Fruit fly (Drosophila melanogaster): ENCODE measurements around the gene cocoon.

The cocoon gene

DNA sequence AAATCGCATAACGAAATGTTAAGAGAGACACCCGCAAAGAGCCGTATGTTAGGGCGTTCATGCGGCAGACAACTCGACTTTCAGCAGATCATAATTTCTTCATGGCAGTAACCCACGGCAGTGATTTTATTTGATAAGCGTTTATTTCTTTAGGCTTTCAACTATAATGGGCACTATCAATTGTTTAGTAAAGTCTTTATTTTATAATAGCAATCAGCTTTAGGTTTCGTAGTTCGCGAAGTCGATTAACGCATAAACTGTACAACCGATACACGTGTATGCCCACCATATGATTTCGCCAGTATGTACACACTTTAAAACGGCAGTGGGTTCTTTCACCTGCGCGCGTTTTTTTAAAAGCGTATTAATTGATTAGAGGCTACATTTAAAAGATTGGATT is 34.3 kb upstream of the cocoon start, which contains the start of gene CG7841 (continued):
- TF ChIP-seq NfI (GFP tag; optimal IDR thresholded peaks at IDR 0.05): peak; percentile 98
- no peak for TF ChIP-seq CG9215 (GFP tag; IDR thresholded peaks at IDR 0.05)
- no peak for TF ChIP-seq prd (optimal IDR thresholded peaks at IDR 0.05)
- TF ChIP-seq prd (GFP tag; IDR thresholded peaks at IDR 0.05): peak; percentile 94
- peak; percentile 97 for TF ChIP-seq Asciz (GFP tag; optimal IDR thresholded peaks at IDR 0.05)
- TF ChIP-seq gfzf (GFP tag; optimal IDR thresholded peaks at IDR 0.05): peak; percentile 29
- peak; percentile 97 for TF ChIP-seq CG1603 (tag; optimal IDR thresholded peaks at IDR 0.05)
- TF ChIP-seq Atf-2 (GFP tag; optimal IDR thresholded peaks at IDR 0.05): peak; percentile 94
- TF ChIP-seq CG7839 (tag; optimal IDR thresholded peaks at IDR 0.05): peak; percentile 98
- peak; percentile 86 for TF ChIP-seq croc (GFP tag; conservative IDR thresholded peaks at IDR 0.05)
- TF ChIP-seq tll (GFP tag; optimal IDR thresholded peaks at IDR 0.05): peak in 1 of 2 experiments; percentile 5
- TF ChIP-seq CG12391 (tag; optimal IDR thresholded peaks at IDR 0.05): peak; percentile 99
- TF ChIP-seq dmrt99B (tag; optimal IDR thresholded peaks at IDR 0.05): peak; percentile 98
- TF ChIP-seq Sin3A (optimal IDR thresholded peaks at IDR 0.05): no peak
- peak; percentile 94 for TF ChIP-seq slbo (GFP tag; IDR thresholded peaks at IDR 0.05)
- TF ChIP-seq CG18599 (GFP tag; optimal IDR thresholded peaks at IDR 0.05): peak; percentile 99
- peak; percentile 99 for TF ChIP-seq tap (tag; optimal IDR thresholded peaks at IDR 0.05)
- TF ChIP-seq CG10366 (GFP tag; IDR thresholded peaks at IDR 0.05): peak; percentile 94
- peak; percentile 97 for TF ChIP-seq repo (GFP tag; optimal IDR thresholded peaks at IDR 0.05)
- TF ChIP-seq otp (GFP tag; IDR thresholded peaks at IDR 0.05): peak; percentile 96
- peak; percentile 21 for TF ChIP-seq cg (GFP tag; optimal IDR thresholded peaks at IDR 0.05)
- TF ChIP-seq jing (GFP tag; optimal IDR thresholded peaks at IDR 0.05): peak; percentile 93
- TF ChIP-seq sens-2 (GFP tag; IDR thresholded peaks at IDR 0.05): peak; percentile 97
- peak; percentile 98 for TF ChIP-seq CG31441 (GFP tag; IDR thresholded peaks at IDR 0.05)
- TF ChIP-seq lilli (GFP tag; optimal IDR thresholded peaks at IDR 0.05): peak; percentile 98
- TF ChIP-seq CG4617 (GFP tag; optimal IDR thresholded peaks at IDR 0.05; ENCODE audit: borderline replicate concordance): peak; percentile 82
- TF ChIP-seq Antp (GFP tag; optimal IDR thresholded peaks at IDR 0.05): peak; percentile 95
- TF ChIP-seq unc-4 (GFP tag; IDR thresholded peaks at IDR 0.05; ENCODE audit: partially characterized antibody): no peak
- peak; percentile 89 for TF ChIP-seq TFAM (GFP tag; optimal IDR thresholded peaks at IDR 0.05)
- TF ChIP-seq ro (GFP tag; IDR thresholded peaks at IDR 0.05): no peak
- no peak for TF ChIP-seq lov (optimal IDR thresholded peaks at IDR 0.05)
- peak; percentile 97 for TF ChIP-seq lov (GFP tag; IDR thresholded peaks at IDR 0.05)
- TF ChIP-seq E2f2 (GFP tag; IDR thresholded peaks at IDR 0.05): peak; percentile 91
- TF ChIP-seq Hr3 (GFP tag; optimal IDR thresholded peaks at IDR 0.05): peak; percentile 92
- TF ChIP-seq Fer1 (GFP tag; optimal IDR thresholded peaks at IDR 0.05): peak; percentile 99
- TF ChIP-seq CG14965 (GFP tag; optimal IDR thresholded peaks at IDR 0.05; ENCODE audit: borderline replicate concordance): peak; percentile 84
- peak; percentile 98 for TF ChIP-seq Max (GFP tag; optimal IDR thresholded peaks at IDR 0.05)
- no peak; the same call in 2 of the 3 replicates for TF ChIP-seq ase (GFP tag; IDR thresholded peaks at IDR 0.05)
- TF ChIP-seq dmrt11E (tag; optimal IDR thresholded peaks at IDR 0.05): peak; percentile 99
- peak; percentile 97 for TF ChIP-seq CG4424 (GFP tag; optimal IDR thresholded peaks at IDR 0.05)
- peak; percentile 97 for TF ChIP-seq CG12744 (GFP tag; optimal IDR thresholded peaks at IDR 0.05)
- TF ChIP-seq CG8924 (tag; optimal IDR thresholded peaks at IDR 0.05): peak; percentile 99
- TF ChIP-seq nerfin-1 (tag; optimal IDR thresholded peaks at IDR 0.05): peak; percentile 98
- TF ChIP-seq Camta (GFP tag; optimal IDR thresholded peaks at IDR 0.05): peak; percentile 97
- peak; percentile 98 for TF ChIP-seq CG17359 (tag; optimal IDR thresholded peaks at IDR 0.05)
- peak; percentile 44 to 83 for TF ChIP-seq insv (GFP tag; optimal IDR thresholded peaks at IDR 0.05)
- no peak for TF ChIP-seq pan (optimal IDR thresholded peaks at IDR 0.05)
- peak in 1 of 2 experiments; percentile 97 for TF ChIP-seq pan (GFP tag; optimal IDR thresholded peaks at IDR 0.05 in 1 of 2, IDR thresholded peaks at IDR 0.05 in 1 of 2)
- TF ChIP-seq esg (GFP tag; conservative IDR thresholded peaks at IDR 0.05): peak; percentile 94
- peak; percentile 86 for TF ChIP-seq CG9876 (GFP tag; optimal IDR thresholded peaks at IDR 0.05)
- peak; percentile 97 for TF ChIP-seq eyg (GFP tag; optimal IDR thresholded peaks at IDR 0.05)
- peak; percentile 97 for TF ChIP-seq ERR (GFP tag; optimal IDR thresholded peaks at IDR 0.05)
